Fruit fly (Drosophila melanogaster) whole organism, embryonic: ENCODE results near the gene CG43135.

Experiments used
- B-H1 ChIP-seq: fragments of 200-800 bp; sonication (Bioruptor generic); IDR thresholded peaks from 3 replicates; pipeline ENCODE4 v1.3.6; 2022; ENCODE audit warnings: missing biosample characterization, missing genetic modification characterization
- CG12219 ChIP-seq: fragments of 200-800 bp; sonication (Bioruptor generic); optimal IDR thresholded peaks from 3 replicates; lab custom pipeline; 2018; ENCODE audit warnings: missing biosample characterization, mild to moderate bottlenecking, missing genetic modification characterization
- CG13894 ChIP-seq: fragments of 200-800 bp; sonication (Bioruptor generic); optimal IDR thresholded peaks from 3 replicates; lab custom pipeline; 2018; ENCODE audit warnings: missing biosample characterization, mild to moderate bottlenecking, missing genetic modification characterization, moderate library complexity
- CG14441 ChIP-seq: fragments of 200-800 bp; sonication (Bioruptor generic); IDR thresholded peaks from 2 replicates; pipeline ENCODE4 v1.3.6; 2022; ENCODE audit warnings: missing biosample characterization, missing genetic modification characterization
- CG2199 ChIP-seq: fragments of 200-800 bp; sonication (Bioruptor generic); IDR thresholded peaks from 3 replicates; pipeline ENCODE4 v1.3.6; 2022; ENCODE audit warnings: missing biosample characterization, missing genetic modification characterization
- CG2712 ChIP-seq: fragments of 200-800 bp; optimal IDR thresholded peaks from 3 replicates; lab custom pipeline; 2019; ENCODE audit warnings: missing biosample characterization, mild to moderate bottlenecking, missing genetic modification characterization, moderate library complexity
- CG2889 ChIP-seq: fragments of 200-800 bp; sonication (Bioruptor generic); IDR thresholded peaks from 3 replicates; pipeline ENCODE4 v1.3.6; 2022; ENCODE audit warnings: missing biosample characterization, missing genetic modification characterization
- CG30431 ChIP-seq: fragments of 200-800 bp; sonication (Bioruptor generic); optimal IDR thresholded peaks from 2 replicates; lab custom pipeline; 2017; ENCODE audit warnings: missing biosample characterization, missing genetic modification characterization
- CG3281 ChIP-seq: fragments of 200-800 bp; sonication (Bioruptor generic); optimal IDR thresholded peaks from 3 replicates; lab custom pipeline; 2017; ENCODE audit warnings: missing biosample characterization, mild to moderate bottlenecking, missing genetic modification characterization
- CG33557 ChIP-seq: fragments of 200-800 bp; sonication (Bioruptor generic); optimal IDR thresholded peaks from 2 replicates; lab custom pipeline; 2019; ENCODE audit warnings: missing biosample characterization, mild to moderate bottlenecking, missing genetic modification characterization, moderate library complexity
- CG43689 ChIP-seq: fragments of 200-800 bp; sonication (Bioruptor generic); IDR thresholded peaks from 2 replicates; pipeline ENCODE4 v1.3.6; 2022; ENCODE audit warnings: missing biosample characterization, missing genetic modification characterization
- CG6813 ChIP-seq: fragments of 200-800 bp; sonication (Bioruptor generic); optimal IDR thresholded peaks from 2 replicates; lab custom pipeline; 2017; ENCODE audit warnings: missing biosample characterization, missing genetic modification characterization, mild to moderate bottlenecking, moderate library complexity, missing genetic modification reagents
- CG7556 ChIP-seq: fragments of 200-800 bp; sonication (Bioruptor generic); optimal IDR thresholded peaks from 2 replicates; lab custom pipeline; 2017; ENCODE audit warnings: missing biosample characterization, mild to moderate bottlenecking, missing genetic modification characterization
- CG8290 ChIP-seq, 3 experiments: fragments of 200-800 bp; sonication (Bioruptor generic); optimal IDR thresholded peaks; 2 replicates each; lab custom pipeline; 2016 to 2019; ENCODE audit warnings: missing biosample characterization in 3 of 3, missing genetic modification characterization in 3 of 3, mild to moderate bottlenecking in 2 of 3, moderate library complexity in 1 of 3
- Camta ChIP-seq: fragments of 200-800 bp; sonication (Bioruptor generic); optimal IDR thresholded peaks from 2 replicates; lab custom pipeline; 2016; ENCODE audit warnings: missing biosample characterization, missing genetic modification characterization
- Dad ChIP-seq: fragments of 200-800 bp; sonication (Bioruptor generic); optimal IDR thresholded peaks from 3 replicates; lab custom pipeline; 2016; ENCODE audit warnings: missing biosample characterization, missing genetic modification characterization
- Dek ChIP-seq: fragments of 200-800 bp; sonication (Bioruptor generic); optimal IDR thresholded peaks from 3 replicates; lab custom pipeline; 2019; ENCODE audit warnings: missing biosample characterization, mild to moderate bottlenecking, missing genetic modification characterization, moderate library complexity
- Dref ChIP-seq: fragments of 200-800 bp; sonication (Bioruptor generic); IDR thresholded peaks from 2 replicates; pipeline ENCODE4 v1.3.6; 2022; ENCODE audit warnings: missing biosample characterization, missing genetic modification characterization
- Fer3 ChIP-seq: fragments of 200-800 bp; sonication (Bioruptor generic); optimal IDR thresholded peaks from 2 replicates; lab custom pipeline; 2018; ENCODE audit warnings: missing biosample characterization, mild to moderate bottlenecking, missing genetic modification characterization, moderate library complexity
- Gsc ChIP-seq: fragments of 200-800 bp; sonication (Bioruptor generic); IDR thresholded peaks from 2 replicates; pipeline ENCODE4 v1.3.6; 2022; ENCODE audit warnings: missing biosample characterization, missing genetic modification characterization
- MBD-R2 ChIP-seq: fragments of 200-800 bp; sonication (Bioruptor generic); IDR thresholded peaks from 2 replicates; pipeline ENCODE4 v1.3.6; 2022; ENCODE audit warnings: missing biosample characterization, missing genetic modification characterization
- MTF-1 ChIP-seq: fragments of 200-800 bp; sonication (Bioruptor generic); optimal IDR thresholded peaks from 2 replicates; lab custom pipeline; 2018; ENCODE audit warnings: missing biosample characterization, mild to moderate bottlenecking, missing genetic modification characterization, borderline replicate concordance
- Mes4 ChIP-seq: fragments of 200-800 bp; sonication (Bioruptor generic); optimal IDR thresholded peaks from 2 replicates; lab custom pipeline; 2016; ENCODE audit warnings: missing biosample characterization, missing genetic modification characterization
- Mrtf ChIP-seq: fragments of 200-800 bp; sonication (Bioruptor generic); IDR thresholded peaks from 3 replicates; pipeline ENCODE4 v1.3.6; 2022; ENCODE audit warnings: missing biosample characterization, missing genetic modification characterization
- PHDP ChIP-seq: fragments of 200-800 bp; sonication (Bioruptor generic); optimal IDR thresholded peaks from 3 replicates; lab custom pipeline; 2018; ENCODE audit warnings: missing biosample characterization, mild to moderate bottlenecking, missing genetic modification characterization, moderate library complexity
- Rx ChIP-seq: fragments of 200-800 bp; sonication (Bioruptor generic); IDR thresholded peaks from 2 replicates; pipeline ENCODE4 v1.3.6; 2022; ENCODE audit warnings: missing biosample characterization, missing genetic modification characterization
- Six4 ChIP-seq: fragments of 200-800 bp; sonication (Bioruptor generic); optimal IDR thresholded peaks from 2 replicates; lab custom pipeline; 2016; ENCODE audit warnings: missing biosample characterization, missing genetic modification characterization
- Spps ChIP-seq: fragments of 200-800 bp; sonication (Bioruptor generic); optimal IDR thresholded peaks from 2 replicates; lab custom pipeline; 2018; ENCODE audit warnings: missing biosample characterization, mild to moderate bottlenecking, missing genetic modification characterization
- Vsx1 ChIP-seq: fragments of 200-800 bp; sonication (Bioruptor generic); optimal IDR thresholded peaks from 2 replicates; lab custom pipeline; 2017; ENCODE audit warnings: missing biosample characterization, mild to moderate bottlenecking, missing genetic modification characterization, missing genetic modification reagents
- ab ChIP-seq: fragments of 200-800 bp; sonication (Bioruptor generic); optimal IDR thresholded peaks from 2 replicates; lab custom pipeline; 2016; ENCODE audit warnings: missing biosample characterization, missing genetic modification characterization
- bsh ChIP-seq, 2 experiments: fragments of 200-800 bp; sonication (Bioruptor generic); optimal IDR thresholded peaks; 2 replicates each; lab custom pipeline; 2017 to 2018; ENCODE audit warnings: mild to moderate bottlenecking in 2 of 2, missing biosample characterization in 2 of 2, missing genetic modification characterization in 2 of 2, moderate library complexity in 1 of 2
- crp ChIP-seq, 2 experiments: fragments of 200-800 bp; sonication (Bioruptor generic); optimal IDR thresholded peaks; 2 replicates in 1 of 2; 3 replicates in 1 of 2; lab custom pipeline; 2017; ENCODE audit warnings: missing biosample characterization in 2 of 2, missing genetic modification characterization in 2 of 2, mild to moderate bottlenecking in 1 of 2, moderate library complexity in 1 of 2
- cwo ChIP-seq: fragments of 200-800 bp; sonication (Bioruptor generic); optimal IDR thresholded peaks from 3 replicates; lab custom pipeline; 2017; ENCODE audit warnings: missing biosample characterization, missing genetic modification characterization, mild to moderate bottlenecking, moderate library complexity, missing genetic modification reagents
- dati ChIP-seq: fragments of 200-800 bp; sonication (Bioruptor generic); IDR thresholded peaks from 2 replicates; pipeline ENCODE4 v1.3.6; 2022; ENCODE audit warnings: missing biosample characterization, missing genetic modification characterization
- dmrt11E ChIP-seq: fragments of 200-800 bp; sonication (Bioruptor generic); optimal IDR thresholded peaks from 3 replicates; lab custom pipeline; 2018; ENCODE audit warnings: missing biosample characterization, mild to moderate bottlenecking, missing genetic modification characterization, moderate library complexity
- esg ChIP-seq: fragments of 200-800 bp; sonication (Bioruptor generic); conservative IDR thresholded peaks from 2 replicates; pipeline ENCODE4 v1.3.6; 2022; ENCODE audit warnings: missing biosample characterization, missing genetic modification characterization
- grau ChIP-seq: fragments of 200-800 bp; optimal IDR thresholded peaks from 3 replicates; lab custom pipeline; 2019; ENCODE audit warnings: missing biosample characterization, mild to moderate bottlenecking, missing genetic modification characterization, moderate library complexity
- gro ChIP-seq: fragments of 200-800 bp; sonication (Bioruptor generic); optimal IDR thresholded peaks from 2 replicates; lab custom pipeline; 2016; ENCODE audit warnings: missing biosample characterization, missing genetic modification characterization
- gsb-n ChIP-seq: fragments of 200-800 bp; sonication (Bioruptor generic); optimal IDR thresholded peaks from 3 replicates; lab custom pipeline; 2018; ENCODE audit warnings: missing biosample characterization, mild to moderate bottlenecking, missing genetic modification characterization
- kni ChIP-seq: fragments of 200-800 bp; sonication (Bioruptor generic); optimal IDR thresholded peaks from 3 replicates; lab custom pipeline; 2017; ENCODE audit warnings: mild to moderate bottlenecking, missing biosample characterization, missing genetic modification reagents, missing genetic modification characterization
- lola ChIP-seq, 3 experiments: fragments of >200 bp in 2 of 3; fragments of 200-800 bp in 1 of 3; sonication (Bioruptor generic) in 1 of 3; optimal IDR thresholded peaks; 2 replicates each; lab custom pipeline; 2017 to 2019; ENCODE audit warnings: missing biosample characterization in 3 of 3, missing genetic modification characterization in 3 of 3, mild to moderate bottlenecking in 1 of 3, moderate library complexity in 1 of 3
- maf-S ChIP-seq: fragments of 200-800 bp; sonication (Bioruptor generic); optimal IDR thresholded peaks from 2 replicates; lab custom pipeline; 2016; ENCODE audit warnings: missing biosample characterization, missing genetic modification characterization
- mirr ChIP-seq: fragments of 200-800 bp; sonication (Bioruptor generic); optimal IDR thresholded peaks from 3 replicates; lab custom pipeline; 2018; ENCODE audit warnings: missing biosample characterization, mild to moderate bottlenecking, missing genetic modification characterization
- prd ChIP-seq, 3 experiments: fragments of >200 bp in 2 of 3; fragments of 200-800 bp in 1 of 3; sonication (Bioruptor generic) in 1 of 3; optimal IDR thresholded peaks in 2 of 3; IDR thresholded peaks in 1 of 3; 2 replicates in 2 of 3; 3 replicates in 1 of 3; pipeline versions ENCODE4 v1.3.6 to Lab custom; 2017 to 2022; ENCODE audit warnings: missing biosample characterization in 1 of 3, missing genetic modification characterization in 1 of 3
- sim ChIP-seq: fragments of 200-800 bp; sonication (Bioruptor generic); IDR thresholded peaks from 2 replicates; pipeline ENCODE4 v1.3.6; 2022; ENCODE audit warnings: missing biosample characterization, missing genetic modification characterization
- sisA ChIP-seq: fragments of 200-800 bp; sonication (Bioruptor generic); IDR thresholded peaks from 2 replicates; pipeline ENCODE4 v1.3.6; 2022; ENCODE audit warnings: missing biosample characterization, missing genetic modification characterization
- tx ChIP-seq: fragments of 200-800 bp; sonication (Bioruptor generic); optimal IDR thresholded peaks from 2 replicates; lab custom pipeline; 2016; ENCODE audit warnings: missing biosample characterization, missing genetic modification characterization
- unc-4 ChIP-seq: fragments of 200-800 bp; sonication (Bioruptor generic); IDR thresholded peaks from 2 replicates; pipeline ENCODE4 v1.3.6; 2022; ENCODE audit warnings: missing biosample characterization, missing genetic modification characterization; ENCODE audit not compliant: partially characterized antibody
- usp ChIP-seq: fragments of >200 bp; optimal IDR thresholded peaks from 2 replicates; lab custom pipeline; 2017; ENCODE audit warnings: missing biosample characterization, missing genetic modification characterization

The CG43135 gene

dm6 chrX:4202235-4202794, 45.9 kb upstream of the CG43135 start (continued):
- TF ChIP-seq Fer3 (tag; lab: Kevin White, UChicago) (peak; percentile 46), MTF-1 (GFP tag; lab: Kevin White, UChicago) (peak; percentile 72), CG30431 (GFP tag; lab: Kevin White, UChicago) (no peak), Mes4 (GFP tag; lab: Kevin White, UChicago) (no peak), Vsx1 (GFP tag; lab: Kevin White, UChicago) (peak; percentile 45), CG2199 (no peak), CG3281 (peak; percentile 72), sim (GFP tag; lab: Robert Waterston, UW) (no peak), maf-S (GFP tag; lab: Kevin White, UChicago) (peak; percentile 4), Mrtf (no peak), sisA (GFP tag; lab: Robert Waterston, UW) (no peak), CG7556 (GFP tag; lab: Kevin White, UChicago) (peak; percentile 43), CG12219 (GFP tag; lab: Kevin White, UChicago) (peak; percentile 15), kni (peak; percentile 44), cwo (GFP tag; lab: Kevin White, UChicago) (peak; percentile 38), Gsc (GFP tag; lab: Robert Waterston, UW) (no peak), prd (optimal IDR thresholded peaks at IDR 0.05; lab: Kevin White, UChicago) (no peak), prd (GFP tag; IDR thresholded peaks at IDR 0.05; lab: Robert Waterston, UW) (no peak), CG14441 (GFP tag; lab: Robert Waterston, UW) (no peak), CG43689 (GFP tag; lab: Robert Waterston, UW) (no peak), Rx (GFP tag; lab: Robert Waterston, UW) (no peak), CG2712 (tag; lab: Kevin White, UChicago) (peak; percentile 18), gsb-n (peak; percentile 25), bsh (GFP tag; optimal IDR thresholded peaks at IDR 0.05; lab: Kevin White, UChicago) (peak in 1 of 2 experiments; percentile 25), usp (GFP tag; lab: Kevin White, UChicago) (no peak), unc-4 (GFP tag; lab: Robert Waterston, UW) (no peak), ab (GFP tag; lab: Kevin White, UChicago) (no peak), CG6813 (peak; percentile 84), Six4 (GFP tag; lab: Kevin White, UChicago) (peak; percentile 4), lola (GFP tag; optimal IDR thresholded peaks at IDR 0.05; lab: Kevin White, UChicago) (peak in 1 of 3 experiments; percentile 42), dati (GFP tag; lab: Robert Waterston, UW) (no peak), MBD-R2 (no peak), CG13894 (tag; lab: Kevin White, UChicago) (peak; percentile 44), esg (GFP tag; lab: Robert Waterston, UW) (no peak), Camta (GFP tag; lab: Kevin White, UChicago) (peak; percentile 40), Spps (peak; percentile 3), gro (GFP tag; lab: Kevin White, UChicago) (peak; percentile 48), CG33557 (GFP tag; lab: Kevin White, UChicago) (peak; percentile 52), B-H1 (no peak), crp (GFP tag; optimal IDR thresholded peaks at IDR 0.05; lab: Kevin White, UChicago) (no peak), Dref (GFP tag; lab: Robert Waterston, UW) (no peak), grau (tag; lab: Kevin White, UChicago) (peak; percentile 34), CG8290 (GFP tag; optimal IDR thresholded peaks at IDR 0.05; lab: Kevin White, UChicago) (peak; percentile 2), CG8290 (tag; optimal IDR thresholded peaks at IDR 0.05; lab: Kevin White, UChicago) (peak; percentile 13 to 46), PHDP (tag; lab: Kevin White, UChicago) (peak; percentile 27), mirr (peak; percentile 40), dmrt11E (tag; lab: Kevin White, UChicago) (peak; percentile 45), CG2889 (GFP tag; lab: Robert Waterston, UW) (no peak), Dad (GFP tag; lab: Kevin White, UChicago) (no peak), Dek (tag; lab: Kevin White, UChicago) (peak; percentile 25), tx (GFP tag; lab: Kevin White, UChicago) (no peak)
